Worm (Caenorhabditis elegans) whole organism, mixed stage, embryonic: Measurements from ENCODE around the gene R102.3.

Experiments used
- mep-1 ChIP-seq: fragments of 150-350 bp; optimal IDR thresholded peaks from 2 replicates; lab custom pipeline; 2017; ENCODE audit warnings: missing biosample characterization, missing genetic modification reagents, missing genetic modification characterization, inconsistent platforms
- snpc-4 ChIP-seq: fragments of 150-350 bp; optimal IDR thresholded peaks from 2 replicates; lab custom pipeline; 2014; ENCODE audit warnings: missing biosample characterization, missing genetic modification characterization
- sptf-1 ChIP-seq: sonication (generic microtip); optimal IDR thresholded peaks from 2 replicates; lab custom pipeline; 2017; ENCODE audit warnings: mild to moderate bottlenecking, missing genetic modification characterization, moderate library complexity, missing compliant biosample characterization
- unc-39 ChIP-seq: fragments of 150-350 bp; optimal IDR thresholded peaks from 2 replicates; lab custom pipeline; 2014; ENCODE audit warnings: missing biosample characterization, missing genetic modification characterization
- unc-62 ChIP-seq: fragments of 150-350 bp; optimal IDR thresholded peaks from 2 replicates; lab custom pipeline; 2014; ENCODE audit warnings: missing biosample characterization, missing genetic modification reagents, missing genetic modification characterization

DNA sequence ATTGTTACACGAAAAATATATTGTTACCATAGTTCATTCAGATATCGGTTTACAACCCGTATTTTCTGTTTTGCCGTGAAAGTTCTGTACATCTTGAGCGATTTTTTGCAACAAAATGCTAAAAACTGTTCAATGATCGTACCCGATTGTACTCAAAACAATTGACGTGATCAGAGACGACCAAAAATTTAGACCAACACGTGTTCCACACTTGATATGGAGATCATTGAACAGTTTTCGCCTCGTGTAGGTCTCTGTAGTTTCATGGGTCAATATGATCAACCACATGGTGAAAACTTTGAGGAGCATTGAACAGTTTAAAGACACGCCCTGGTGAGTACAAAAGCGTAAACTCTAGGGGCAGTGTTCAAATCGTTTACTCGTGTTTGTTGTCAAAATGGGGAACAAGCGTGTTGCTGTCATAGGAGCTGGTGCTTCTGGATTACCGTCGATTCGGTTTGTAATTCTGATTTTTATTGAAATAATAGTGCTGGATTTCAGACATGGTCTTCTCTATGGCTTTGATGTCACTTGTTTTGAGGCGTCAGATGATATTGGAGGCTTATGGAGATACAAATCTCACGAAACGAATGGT lies 7.1 kb upstream of the R102.3 start, which contains the start of gene fmo-2:
- TF ChIP-seq unc-62 (GFP tag; lab: Kevin White, UChicago) = no peak
- no peak for TF ChIP-seq snpc-4 (tag; lab: Kevin White, UChicago)
- TF ChIP-seq mep-1 (tag; lab: Kevin White, UChicago) = no peak
- TF ChIP-seq sptf-1 = no peak
- no peak for TF ChIP-seq unc-39 (tag; lab: Kevin White, UChicago)
